Worm (Caenorhabditis elegans): ENCODE measurements around the gene sdz-12.

DNA sequence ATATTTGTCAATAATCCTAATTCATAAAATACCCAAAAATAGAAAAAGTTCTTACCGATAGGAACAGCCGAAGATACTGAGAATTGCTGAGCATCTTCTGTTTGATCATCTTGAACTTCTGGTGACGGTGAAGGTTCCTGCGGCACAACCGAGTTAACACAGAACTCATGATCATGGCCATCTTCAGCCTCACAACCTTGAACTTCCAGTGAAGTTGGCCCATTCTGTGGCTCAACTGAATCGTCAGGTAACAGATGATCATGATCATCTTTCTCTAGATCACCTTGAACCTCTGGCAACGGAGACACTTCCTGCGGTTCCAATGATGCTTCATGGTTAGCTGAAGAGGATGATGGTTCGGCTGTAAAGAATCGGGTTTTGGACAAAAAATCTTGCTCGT, 40.0 kb upstream of the sdz-12 start:
- TF ChIP-seq ama-1 (optimal IDR thresholded peaks at IDR 0.05) (no peak), ceh-63 (GFP tag; optimal IDR thresholded peaks at IDR 0.05) (no peak)

All from whole organism, L1 larva.